Worm (Caenorhabditis elegans) whole organism, L2 larva: ENCODE measurements around the gene gly-7.

ENCODE experiments used
- C34F6.9 ChIP-seq: fragments of 150-350 bp; optimal IDR thresholded peaks from 2 replicates; lab custom pipeline; 2014; ENCODE audit warnings: missing biosample characterization, missing genetic modification characterization
- ama-1 ChIP-seq: fragments of 150-350 bp; optimal IDR thresholded peaks from 2 replicates; lab custom pipeline; 2018; ENCODE audit warnings: inconsistent platforms
- blmp-1 ChIP-seq: sonication (generic microtip); optimal IDR thresholded peaks from 2 replicates; lab custom pipeline; 2017; ENCODE audit warnings: missing genetic modification characterization, mild to moderate bottlenecking, missing compliant biosample characterization, antibody characterized with exemption, moderate library complexity; ENCODE audit not compliant: insufficient read depth
- ceh-16 ChIP-seq: fragments of 150-350 bp; optimal IDR thresholded peaks from 2 replicates; lab custom pipeline; 2014; ENCODE audit warnings: missing biosample characterization, missing genetic modification characterization
- crh-2 ChIP-seq: sonication (generic microtip); optimal IDR thresholded peaks from 2 replicates; lab custom pipeline; 2017; ENCODE audit warnings: missing biosample characterization, missing genetic modification characterization
- dmd-4 ChIP-seq: sonication (generic microtip); optimal IDR thresholded peaks from 2 replicates; lab custom pipeline; 2017; ENCODE audit warnings: missing biosample characterization, missing genetic modification characterization
- elt-1 ChIP-seq: fragments of 150-350 bp; optimal IDR thresholded peaks from 2 replicates; lab custom pipeline; 2014; ENCODE audit warnings: missing biosample characterization, missing genetic modification characterization
- elt-3 ChIP-seq: sonication (generic microtip); optimal IDR thresholded peaks from 2 replicates; lab custom pipeline; 2017; ENCODE audit warnings: missing biosample characterization, missing genetic modification characterization
- fos-1 ChIP-seq: fragments of 150-350 bp; optimal IDR thresholded peaks from 2 replicates; lab custom pipeline; 2014; ENCODE audit warnings: missing biosample characterization, missing genetic modification characterization
- gmeb-1 ChIP-seq: fragments of 150-350 bp; optimal IDR thresholded peaks from 2 replicates; lab custom pipeline; 2014; ENCODE audit warnings: missing biosample characterization, missing genetic modification characterization
- lin-13 ChIP-seq: fragments of 150-350 bp; optimal IDR thresholded peaks from 2 replicates; lab custom pipeline; 2014; ENCODE audit warnings: missing biosample characterization, missing genetic modification reagents, missing genetic modification characterization
- mbf-1 ChIP-seq: sonication (generic microtip); optimal IDR thresholded peaks from 2 replicates; lab custom pipeline; 2017; ENCODE audit warnings: missing biosample characterization, missing genetic modification characterization
- mdl-1 ChIP-seq, 2 experiments: fragments of 150-350 bp in 1 of 2; sonication (generic microtip) in 1 of 2; optimal IDR thresholded peaks; 2 replicates each; lab custom pipeline; 2017; ENCODE audit warnings: missing biosample characterization in 2 of 2, missing genetic modification characterization in 2 of 2
- nhr-10 ChIP-seq: sonication (generic microtip); optimal IDR thresholded peaks from 2 replicates; lab custom pipeline; 2017; ENCODE audit warnings: missing biosample characterization, missing genetic modification characterization
- nhr-129 ChIP-seq: fragments of 150-350 bp; optimal IDR thresholded peaks from 2 replicates; lab custom pipeline; 2014; ENCODE audit warnings: missing biosample characterization, missing genetic modification characterization
- nhr-21 ChIP-seq: fragments of 150-350 bp; optimal IDR thresholded peaks from 2 replicates; lab custom pipeline; 2014; ENCODE audit warnings: missing biosample characterization, missing genetic modification characterization
- nhr-23 ChIP-seq: fragments of 150-350 bp; optimal IDR thresholded peaks from 2 replicates; lab custom pipeline; 2014; ENCODE audit warnings: missing biosample characterization, missing genetic modification reagents, missing genetic modification characterization
- nhr-25 ChIP-seq: fragments of 150-350 bp; sonication (generic microtip); optimal IDR thresholded peaks from 3 replicates; lab custom pipeline; 2014; ENCODE audit warnings: missing biosample characterization, missing genetic modification characterization
- nhr-77 ChIP-seq: fragments of 150-350 bp; optimal IDR thresholded peaks from 2 replicates; lab custom pipeline; 2014; ENCODE audit warnings: missing biosample characterization, missing genetic modification characterization
- sem-4 ChIP-seq: fragments of 150-350 bp; optimal IDR thresholded peaks from 2 replicates; lab custom pipeline; 2014; ENCODE audit warnings: missing biosample characterization, missing genetic modification reagents, missing genetic modification characterization
- skn-1 ChIP-seq: sonication (generic microtip); optimal IDR thresholded peaks from 2 replicates; lab custom pipeline; 2017; ENCODE audit warnings: missing biosample characterization, missing genetic modification characterization
- sma-3 ChIP-seq: sonication (generic microtip); optimal IDR thresholded peaks from 2 replicates; lab custom pipeline; 2016; ENCODE audit warnings: missing genetic modification reagents, missing genetic modification characterization, missing compliant biosample characterization
- sma-9 ChIP-seq, 2 experiments: fragments of 150-350 bp in 1 of 2; sonication (generic microtip) in 1 of 2; optimal IDR thresholded peaks; 2 replicates each; lab custom pipeline; 2014 to 2016; ENCODE audit warnings: missing genetic modification characterization in 2 of 2, mild to moderate bottlenecking in 1 of 2, missing biosample characterization in 1 of 2, missing compliant biosample characterization in 1 of 2, missing genetic modification reagents in 1 of 2, moderate library complexity in 1 of 2
- snpc-4 ChIP-seq: fragments of 150-350 bp; optimal IDR thresholded peaks from 2 replicates; lab custom pipeline; 2014; ENCODE audit warnings: missing biosample characterization, missing genetic modification characterization
- unc-55 ChIP-seq: fragments of 150-350 bp; sonication (generic microtip); optimal IDR thresholded peaks from 3 replicates; lab custom pipeline; 2014; ENCODE audit warnings: missing biosample characterization, missing genetic modification reagents, missing genetic modification characterization
- unc-62 ChIP-seq: fragments of 150-350 bp; optimal IDR thresholded peaks from 2 replicates; lab custom pipeline; 2014; ENCODE audit warnings: missing biosample characterization, missing genetic modification reagents, missing genetic modification characterization
- ztf-1 ChIP-seq: fragments of 200-800 bp; sonication (Bioruptor generic); conservative IDR thresholded peaks from 2 replicates; pipeline ENCODE4 v1.3.6; 2022; ENCODE audit warnings: missing genetic modification characterization, missing compliant biosample characterization
- ztf-11 ChIP-seq: sonication (generic microtip); optimal IDR thresholded peaks from 2 replicates; lab custom pipeline; 2017; ENCODE audit warnings: missing biosample characterization, missing genetic modification characterization
- ztf-4 ChIP-seq: fragments of 150-350 bp; optimal IDR thresholded peaks from 2 replicates; lab custom pipeline; 2014; ENCODE audit warnings: missing biosample characterization, missing genetic modification characterization

The gly-7 gene

DNA sequence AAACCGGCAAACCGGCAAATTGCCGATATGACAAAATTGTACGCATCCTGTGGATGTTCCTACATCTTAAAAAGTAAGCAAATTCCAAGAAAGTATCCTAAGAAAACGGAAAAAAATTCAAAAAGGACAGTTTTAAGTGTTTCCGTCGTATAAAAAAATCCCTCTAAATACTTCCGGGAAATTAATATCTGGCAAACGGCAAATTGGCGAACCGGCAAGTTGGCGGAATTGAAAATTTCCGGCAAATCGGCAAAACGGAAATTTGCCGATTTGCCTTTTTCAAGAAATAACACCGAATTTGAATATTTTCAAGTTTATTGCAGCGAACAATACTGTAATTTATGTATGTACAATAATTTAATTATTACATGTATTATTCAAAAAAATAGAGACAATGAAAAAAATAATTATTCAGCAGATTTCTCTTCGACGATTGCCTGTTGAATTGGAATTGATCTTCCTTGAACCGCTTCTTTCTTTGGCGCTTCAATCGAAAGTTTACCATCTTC, 17.0 kb downstream of the gly-7 start:
- peak; percentile 61 for TF ChIP-seq C34F6.9 (tag; lab: Kevin White, UChicago)
- TF ChIP-seq ztf-4 (tag; lab: Kevin White, UChicago) = peak; percentile 1
- peak; percentile 83 for TF ChIP-seq ama-1
- no peak for TF ChIP-seq lin-13 (GFP tag; lab: Kevin White, UChicago)

DNA sequence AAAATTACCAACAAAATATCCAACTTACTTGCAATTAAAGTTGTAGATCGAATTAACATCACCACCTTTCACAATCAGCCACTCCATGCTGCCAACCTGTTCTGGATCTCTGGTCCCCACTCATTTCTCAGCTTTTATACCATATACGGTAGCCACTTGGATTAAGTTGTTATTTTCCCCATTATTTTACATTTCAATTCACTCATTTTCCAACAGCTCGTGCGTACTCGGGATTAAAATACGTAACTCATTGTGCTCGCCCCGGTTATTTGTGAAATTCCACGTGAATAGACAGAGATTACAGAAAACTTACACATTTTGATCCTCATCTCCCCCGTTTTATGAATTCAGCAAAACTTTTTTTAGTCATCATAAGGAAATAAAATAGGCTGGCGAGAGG, 18.1 kb downstream of the gly-7 start, which contains the start of gene srt-41:
srt-41 (minus strand) TSS at position 101 of the 400 bp plus-strand sequence.
- TF ChIP-seq nhr-10 (tag; lab: Kevin White, UChicago) (no peak), blmp-1 (no peak), mdl-1 (tag; optimal IDR thresholded peaks at IDR 0.05; lab: Kevin White, UChicago) (no peak), unc-62 (no peak), lin-13 (GFP tag; lab: Kevin White, UChicago) (no peak), elt-3 (tag; lab: Kevin White, UChicago) (no peak), snpc-4 (tag; lab: Kevin White, UChicago) (no peak), ceh-16 (tag; lab: Kevin White, UChicago) (no peak), skn-1 (no peak), nhr-25 (tag; lab: Kevin White, UChicago) (no peak), nhr-77 (tag; lab: Kevin White, UChicago) (no peak), sma-9 (GFP tag; optimal IDR thresholded peaks at IDR 0.05; lab: Kevin White, UChicago) (no peak), sma-9 (tag; optimal IDR thresholded peaks at IDR 0.05; lab: Kevin White, UChicago) (no peak), ama-1 (no peak), elt-1 (tag; lab: Kevin White, UChicago) (no peak), mbf-1 (tag; lab: Kevin White, UChicago) (no peak), crh-2 (tag; lab: Kevin White, UChicago) (no peak)

DNA sequence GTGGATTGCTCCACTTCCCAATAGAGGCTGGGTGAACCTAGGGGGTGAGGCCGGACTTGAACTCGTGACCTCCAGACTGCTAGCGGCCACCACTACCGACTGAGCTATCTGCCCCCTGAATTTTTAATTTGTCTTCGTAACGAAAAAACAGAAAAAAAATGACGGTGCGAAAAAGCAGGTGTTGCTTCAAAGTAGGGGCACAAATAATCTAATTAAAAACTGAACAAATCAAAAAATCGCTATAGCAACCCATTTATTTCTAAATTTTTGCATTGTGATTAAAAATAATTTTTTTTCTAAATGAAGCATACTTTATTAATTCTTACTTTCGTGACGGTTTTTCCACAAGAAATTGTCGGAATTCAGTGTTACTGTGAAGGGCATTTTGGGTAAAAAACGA, 23.2 kb downstream of the gly-7 start, which contains the start of gene F36H9.10:
F36H9.10 (plus strand) TSS at position 301 of the 400 bp plus-strand sequence.
- TF ChIP-seq nhr-23 (tag; lab: Kevin White, UChicago) = no peak
- no peak for TF ChIP-seq mdl-1 (tag; optimal IDR thresholded peaks at IDR 0.05; lab: Kevin White, UChicago)
- no peak for TF ChIP-seq nhr-129 (tag; lab: Kevin White, UChicago)
- TF ChIP-seq ama-1 = no peak
- TF ChIP-seq sma-3 (GFP tag; lab: Kevin White, UChicago) = no peak

DNA sequence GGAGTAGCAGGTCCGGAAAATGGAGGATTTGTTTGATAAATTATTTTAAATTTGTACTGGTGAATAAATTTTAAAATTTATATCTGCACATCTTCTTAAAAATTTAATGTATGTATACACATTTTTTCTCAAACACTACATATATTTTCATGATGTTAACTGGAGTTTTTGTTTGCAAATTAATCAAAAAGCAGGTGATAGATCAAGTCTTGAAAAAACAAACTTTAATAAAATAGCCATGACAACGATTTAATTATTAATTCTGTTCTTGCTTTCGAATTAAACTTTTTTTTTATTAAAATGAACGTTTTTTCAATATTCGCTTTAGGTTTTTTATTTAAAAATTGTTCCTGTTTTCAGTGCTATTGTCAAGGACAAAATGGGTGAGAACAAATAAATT, 26.9 kb downstream of the gly-7 start, which contains the start of gene F36H9.1:
F36H9.1 (plus strand) TSS at position 301 of the 400 bp plus-strand sequence.
- TF ChIP-seq dmd-4 (tag; lab: Kevin White, UChicago) (no peak), crh-2 (tag; lab: Kevin White, UChicago) (no peak), ztf-11 (tag; lab: Kevin White, UChicago) (no peak)

DNA sequence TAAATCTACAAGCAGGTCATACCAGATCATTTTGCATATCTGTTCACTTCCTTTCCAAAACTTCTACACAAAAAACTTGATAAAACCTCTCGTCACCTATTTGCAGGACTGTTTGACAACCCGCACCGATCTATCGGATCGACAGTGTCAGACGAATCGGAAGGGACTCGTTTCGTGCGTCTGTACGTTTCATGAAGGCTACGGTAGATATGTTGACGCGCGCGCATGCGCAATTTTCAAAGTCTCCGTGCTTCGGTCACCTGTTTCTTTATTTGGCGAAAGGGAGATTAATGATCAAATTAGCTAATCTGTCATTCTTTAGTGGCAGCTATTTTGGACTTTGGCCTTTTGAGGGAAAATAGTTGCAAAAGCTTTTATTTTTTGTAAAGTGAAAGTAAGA, 31.6 kb downstream of the gly-7 start:
- TF ChIP-seq sem-4 = peak; percentile 3
- TF ChIP-seq mdl-1 (tag; optimal IDR thresholded peaks at IDR 0.05; lab: Kevin White, UChicago) = no peak
- peak; percentile 59 for TF ChIP-seq blmp-1
- TF ChIP-seq sma-3 (GFP tag; lab: Kevin White, UChicago) = peak; percentile 26
- TF ChIP-seq nhr-129 (tag; lab: Kevin White, UChicago) = no peak
- TF ChIP-seq nhr-21 (tag; lab: Kevin White, UChicago) = peak; percentile 78
- peak; percentile 76 for TF ChIP-seq nhr-25 (tag; lab: Kevin White, UChicago)

DNA sequence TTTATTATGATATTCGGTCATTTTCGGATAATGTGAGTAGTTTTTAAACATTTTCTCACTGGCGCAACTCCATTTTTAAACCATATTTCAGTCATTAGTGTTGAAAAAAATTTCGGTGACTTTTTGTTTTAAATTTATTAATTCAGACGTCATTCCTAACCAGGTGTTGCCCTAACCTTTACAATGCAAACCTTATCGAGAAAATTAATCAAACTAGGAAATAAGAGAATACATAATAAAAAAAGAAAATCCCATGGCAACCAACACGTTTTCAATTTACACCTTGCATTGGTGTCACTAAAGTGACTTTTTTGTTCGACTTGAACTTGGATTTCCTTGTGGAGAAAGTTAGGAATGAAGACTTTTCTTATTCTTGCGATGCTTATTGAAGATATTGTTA, 33.0 kb downstream of the gly-7 start, which contains the start of gene F36H9.2:
F36H9.2 (plus strand) TSS at position 301 of the 400 bp plus-strand sequence.
- TF ChIP-seq lin-13 (GFP tag; lab: Kevin White, UChicago) (no peak), skn-1 (no peak), fos-1 (tag; lab: Kevin White, UChicago) (no peak), ztf-1 (GFP tag; lab: Robert Waterston, UW) (no peak)

DNA sequence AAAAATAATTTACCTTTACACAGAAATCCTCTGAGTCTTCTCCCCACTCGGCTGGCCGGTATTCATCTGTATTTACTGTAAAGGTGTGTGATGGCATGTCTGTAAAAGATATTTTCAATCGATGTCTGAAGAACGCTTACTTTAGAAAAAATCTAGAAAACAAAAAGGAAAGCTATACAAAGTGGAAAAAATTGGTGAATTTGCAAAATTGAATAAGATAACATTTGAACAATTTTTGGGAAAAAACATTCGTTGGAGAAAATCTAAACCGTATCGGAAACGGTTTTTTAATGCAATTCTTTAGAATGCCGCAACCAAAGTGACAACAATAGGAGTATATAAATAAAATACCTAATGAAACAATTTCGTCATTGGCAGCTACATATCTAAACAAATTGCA, 39.2 kb downstream of the gly-7 start, which contains the start of gene F36H9.5:
F36H9.5 (minus strand) TSS at position 101 of the 400 bp plus-strand sequence.
- TF ChIP-seq gmeb-1 = no peak
- no peak for TF ChIP-seq unc-55 (GFP tag; lab: Kevin White, UChicago)
